Fruit fly (Drosophila melanogaster) whole organism, embryonic: Measurements from ENCODE around the gene Cad88C.

Experiments used
- Blimp-1 ChIP-seq: fragments of 200-800 bp; sonication (Bioruptor generic); optimal IDR thresholded peaks from 3 replicates; lab custom pipeline; 2018; ENCODE audit warnings: missing biosample characterization, missing genetic modification characterization, mild to moderate bottlenecking, moderate library complexity, missing genetic modification reagents
- CG10267 ChIP-seq: fragments of 200-800 bp; sonication (Bioruptor generic); optimal IDR thresholded peaks from 2 replicates; lab custom pipeline; 2018; ENCODE audit warnings: missing biosample characterization, mild to moderate bottlenecking, missing genetic modification characterization, moderate library complexity
- CG10431 ChIP-seq: fragments of 200-800 bp; sonication (Bioruptor generic); optimal IDR thresholded peaks from 3 replicates; lab custom pipeline; 2018; ENCODE audit warnings: missing biosample characterization, mild to moderate bottlenecking, missing genetic modification characterization
- CG10979 ChIP-seq: fragments of 200-800 bp; sonication (Bioruptor generic); optimal IDR thresholded peaks from 2 replicates; lab custom pipeline; 2018; ENCODE audit warnings: missing biosample characterization, mild to moderate bottlenecking, missing genetic modification characterization, moderate library complexity
- CG11695 ChIP-seq: fragments of 200-800 bp; sonication (Bioruptor generic); IDR thresholded peaks from 3 replicates; pipeline ENCODE4 v1.3.6; 2022; ENCODE audit warnings: missing biosample characterization, missing genetic modification characterization
- CG12219 ChIP-seq: fragments of 200-800 bp; sonication (Bioruptor generic); optimal IDR thresholded peaks from 3 replicates; lab custom pipeline; 2018; ENCODE audit warnings: missing biosample characterization, mild to moderate bottlenecking, missing genetic modification characterization
- CG12236 ChIP-seq: fragments of 200-800 bp; sonication (Bioruptor generic); optimal IDR thresholded peaks from 2 replicates; lab custom pipeline; 2016; ENCODE audit warnings: missing biosample characterization, missing genetic modification characterization
- CG12299 ChIP-seq: fragments of 200-800 bp; sonication (Bioruptor generic); optimal IDR thresholded peaks from 2 replicates; lab custom pipeline; 2018; ENCODE audit warnings: missing biosample characterization, mild to moderate bottlenecking, missing genetic modification characterization
- CG13123 ChIP-seq: fragments of 200-800 bp; sonication (Bioruptor generic); optimal IDR thresholded peaks from 2 replicates; lab custom pipeline; 2016; ENCODE audit warnings: missing biosample characterization, missing genetic modification characterization
- CG14667 ChIP-seq: fragments of 200-800 bp; sonication (Bioruptor generic); IDR thresholded peaks from 2 replicates; pipeline ENCODE4 v1.3.6; 2022; ENCODE audit warnings: missing biosample characterization, missing genetic modification characterization
- CG1529 ChIP-seq: fragments of 200-800 bp; sonication (Bioruptor generic); optimal IDR thresholded peaks from 3 replicates; lab custom pipeline; 2018; ENCODE audit warnings: missing biosample characterization, missing genetic modification characterization
- CG2116 ChIP-seq: fragments of 200-800 bp; sonication (Bioruptor generic); optimal IDR thresholded peaks from 3 replicates; lab custom pipeline; 2018; ENCODE audit warnings: missing biosample characterization, mild to moderate bottlenecking, missing genetic modification characterization
- CG32772 ChIP-seq: fragments of 200-800 bp; sonication (Bioruptor generic); IDR thresholded peaks from 2 replicates; pipeline ENCODE4 v1.3.6; 2022; ENCODE audit warnings: missing biosample characterization, missing genetic modification characterization
- CG3407 ChIP-seq: fragments of 200-800 bp; sonication (Bioruptor generic); optimal IDR thresholded peaks from 2 replicates; lab custom pipeline; 2018; ENCODE audit warnings: missing biosample characterization, mild to moderate bottlenecking, missing genetic modification characterization
- CG34376 ChIP-seq: fragments of 200-800 bp; sonication (Bioruptor generic); optimal IDR thresholded peaks from 2 replicates; lab custom pipeline; 2018; ENCODE audit warnings: missing biosample characterization, mild to moderate bottlenecking, missing genetic modification characterization
- CG3838 ChIP-seq: fragments of 200-800 bp; sonication (Bioruptor generic); optimal IDR thresholded peaks from 3 replicates; lab custom pipeline; 2016; ENCODE audit warnings: missing biosample characterization, missing genetic modification characterization
- CG4328 ChIP-seq: fragments of 200-800 bp; sonication (Bioruptor generic); optimal IDR thresholded peaks from 3 replicates; lab custom pipeline; 2017; ENCODE audit warnings: missing biosample characterization, missing genetic modification reagents, missing genetic modification characterization
- CG4360 ChIP-seq: fragments of 200-800 bp; sonication (Bioruptor generic); IDR thresholded peaks from 2 replicates; pipeline ENCODE4 v1.3.6; 2022; ENCODE audit warnings: missing biosample characterization, missing genetic modification characterization
- CG4854 ChIP-seq: fragments of 200-800 bp; sonication (Bioruptor generic); optimal IDR thresholded peaks from 2 replicates; lab custom pipeline; 2016; ENCODE audit warnings: missing biosample characterization, missing genetic modification characterization, inconsistent platforms
- CG7786 ChIP-seq: fragments of 200-800 bp; sonication (Bioruptor generic); optimal IDR thresholded peaks from 2 replicates; lab custom pipeline; 2016; ENCODE audit warnings: missing biosample characterization, missing genetic modification characterization
- CG8924 ChIP-seq: fragments of 200-800 bp; optimal IDR thresholded peaks from 3 replicates; lab custom pipeline; 2019; ENCODE audit warnings: missing biosample characterization, mild to moderate bottlenecking, missing genetic modification characterization, moderate library complexity
- CG9437 ChIP-seq: fragments of 200-800 bp; sonication (Bioruptor generic); optimal IDR thresholded peaks from 2 replicates; lab custom pipeline; 2018; ENCODE audit warnings: missing biosample characterization, mild to moderate bottlenecking, missing genetic modification characterization
- D19A ChIP-seq: fragments of 200-800 bp; optimal IDR thresholded peaks from 3 replicates; lab custom pipeline; 2019; ENCODE audit warnings: missing biosample characterization, mild to moderate bottlenecking, missing genetic modification characterization, moderate library complexity
- Dref ChIP-seq: fragments of 200-800 bp; sonication (Bioruptor generic); IDR thresholded peaks from 2 replicates; pipeline ENCODE4 v1.3.6; 2022; ENCODE audit warnings: missing biosample characterization, missing genetic modification characterization
- Gug ChIP-seq: fragments of 200-800 bp; sonication (Bioruptor generic); IDR thresholded peaks from 4 replicates; pipeline ENCODE4 v1.3.6; 2022; ENCODE audit warnings: missing biosample characterization, missing genetic modification characterization
- HLH3B ChIP-seq: fragments of 200-800 bp; sonication (Bioruptor generic); IDR thresholded peaks from 2 replicates; pipeline ENCODE4 v1.3.6; 2022; ENCODE audit warnings: missing biosample characterization, missing genetic modification characterization
- HmgD ChIP-seq: fragments of 200-800 bp; sonication (Bioruptor generic); optimal IDR thresholded peaks from 3 replicates; lab custom pipeline; 2016; ENCODE audit warnings: missing biosample characterization, missing genetic modification characterization
- HmgZ ChIP-seq: fragments of 200-800 bp; sonication (Bioruptor generic); optimal IDR thresholded peaks from 2 replicates; lab custom pipeline; 2018; ENCODE audit warnings: missing biosample characterization, mild to moderate bottlenecking, missing genetic modification characterization
- Hr3 ChIP-seq: fragments of 200-800 bp; sonication (Bioruptor generic); optimal IDR thresholded peaks from 3 replicates; lab custom pipeline; 2016; ENCODE audit warnings: missing biosample characterization, missing genetic modification characterization
- Med ChIP-seq: fragments of 200-800 bp; sonication (Bioruptor generic); peaks from one replicate; lab custom pipeline; 2016; ENCODE audit warnings: missing biosample characterization, missing genetic modification characterization, mild to moderate bottlenecking, inconsistent platforms, moderate library complexity
- NK7.1 ChIP-seq: fragments of 200-800 bp; sonication (Bioruptor generic); optimal IDR thresholded peaks from 3 replicates; lab custom pipeline; 2016; ENCODE audit warnings: missing biosample characterization, missing genetic modification characterization
- Nf-YB ChIP-seq: fragments of 200-800 bp; sonication (Bioruptor generic); optimal IDR thresholded peaks from 3 replicates; lab custom pipeline; 2019; ENCODE audit warnings: missing biosample characterization, mild to moderate bottlenecking, missing genetic modification characterization, moderate library complexity
- ara ChIP-seq: fragments of 200-800 bp; sonication (Bioruptor generic); IDR thresholded peaks from 2 replicates; pipeline ENCODE4 v1.3.6; 2022; ENCODE audit warnings: missing biosample characterization, missing genetic modification characterization
- ci ChIP-seq: fragments of 200-800 bp; sonication (Bioruptor generic); IDR thresholded peaks from 3 replicates; pipeline ENCODE4 v1.3.6; 2022; ENCODE audit warnings: missing biosample characterization, missing genetic modification characterization
- dimm ChIP-seq: fragments of 200-800 bp; sonication (Bioruptor generic); IDR thresholded peaks from 2 replicates; pipeline ENCODE4 v1.3.6; 2022; ENCODE audit warnings: missing biosample characterization, missing genetic modification characterization
- dmrt11E ChIP-seq: fragments of 200-800 bp; sonication (Bioruptor generic); optimal IDR thresholded peaks from 3 replicates; lab custom pipeline; 2018; ENCODE audit warnings: missing biosample characterization, mild to moderate bottlenecking, missing genetic modification characterization, moderate library complexity
- eyg ChIP-seq: fragments of 200-800 bp; sonication (Bioruptor generic); optimal IDR thresholded peaks from 3 replicates; lab custom pipeline; 2016; ENCODE audit warnings: missing biosample characterization, missing genetic modification characterization
- gsb ChIP-seq: fragments of 200-800 bp; sonication (Bioruptor generic); IDR thresholded peaks from 2 replicates; pipeline ENCODE4 v1.3.6; 2022; ENCODE audit warnings: missing biosample characterization, missing genetic modification characterization
- lmd ChIP-seq: fragments of 200-800 bp; sonication (Bioruptor generic); IDR thresholded peaks from 2 replicates; pipeline ENCODE4 v1.3.6; 2022; ENCODE audit warnings: missing biosample characterization, missing genetic modification characterization
- nau ChIP-seq: fragments of 200-800 bp; sonication (Bioruptor generic); optimal IDR thresholded peaks from 3 replicates; lab custom pipeline; 2017; ENCODE audit warnings: missing biosample characterization, mild to moderate bottlenecking, missing genetic modification characterization, missing genetic modification reagents
- nerfin-2 ChIP-seq: fragments of 200-800 bp; sonication (Bioruptor generic); IDR thresholded peaks from 2 replicates; pipeline ENCODE4 v1.3.6; 2022; ENCODE audit warnings: missing biosample characterization, missing genetic modification characterization; ENCODE audit not compliant: partially characterized antibody
- p53 ChIP-seq: fragments of 200-800 bp; sonication (Bioruptor generic); optimal IDR thresholded peaks from 2 replicates; lab custom pipeline; 2016; ENCODE audit warnings: missing biosample characterization, missing genetic modification characterization
- peb ChIP-seq: fragments of 200-800 bp; sonication (Bioruptor generic); IDR thresholded peaks from 2 replicates; pipeline ENCODE4 v1.3.6; 2022; ENCODE audit warnings: missing biosample characterization, missing genetic modification characterization
- row ChIP-seq: fragments of 200-800 bp; sonication (Bioruptor generic); IDR thresholded peaks from 3 replicates; pipeline ENCODE4 v1.3.6; 2022; ENCODE audit warnings: missing biosample characterization, missing genetic modification characterization
- sisA ChIP-seq: fragments of 200-800 bp; sonication (Bioruptor generic); IDR thresholded peaks from 2 replicates; pipeline ENCODE4 v1.3.6; 2022; ENCODE audit warnings: missing biosample characterization, missing genetic modification characterization
- tin ChIP-seq: fragments of 200-800 bp; sonication (Bioruptor generic); optimal IDR thresholded peaks from 3 replicates; lab custom pipeline; 2016; ENCODE audit warnings: missing biosample characterization, missing genetic modification characterization
- unpg ChIP-seq: fragments of 200-800 bp; sonication (Bioruptor generic); optimal IDR thresholded peaks from 3 replicates; lab custom pipeline; 2018; ENCODE audit warnings: missing biosample characterization, mild to moderate bottlenecking, missing genetic modification characterization, moderate library complexity
- z ChIP-seq: fragments of 200-800 bp; sonication (Bioruptor generic); IDR thresholded peaks from 3 replicates; pipeline ENCODE4 v1.3.6; 2022; ENCODE audit warnings: missing biosample characterization, missing genetic modification characterization

Gene Cad88C

dm6 chr3R:14625215-14626156 lies 4.8 kb upstream of the Cad88C start, which contains the start of the genes put and His4r (continued):
- TF ChIP-seq CG12299 (peak; percentile 36), CG9437 (peak; percentile 36), eyg (GFP tag; lab: Kevin White, UChicago) (no peak), CG12219 (GFP tag; lab: Kevin White, UChicago) (no peak), unpg (GFP tag; lab: Kevin White, UChicago) (peak; percentile 36), ara (GFP tag; lab: Robert Waterston, UW) (no peak), p53 (GFP tag; lab: Kevin White, UChicago) (no peak), CG3838 (GFP tag; lab: Kevin White, UChicago) (no peak), nau (GFP tag; lab: Kevin White, UChicago) (no peak), CG4854 (GFP tag; lab: Kevin White, UChicago) (no peak), CG7786 (GFP tag; lab: Kevin White, UChicago) (peak; percentile 18), CG4328 (no peak), CG13123 (GFP tag; lab: Kevin White, UChicago) (no peak), CG10267 (peak; percentile 58), CG32772 (GFP tag; lab: Robert Waterston, UW) (no peak), NK7.1 (no peak), ci (GFP tag; lab: Robert Waterston, UW) (peak; percentile 46; the same call in 1 of the 3 replicates), gsb (GFP tag; lab: Robert Waterston, UW) (no peak), peb (GFP tag; lab: Robert Waterston, UW) (no peak), dmrt11E (no peak), CG11695 (GFP tag; lab: Robert Waterston, UW) (no peak)

- TF ChIP-seq Hr3 (GFP tag; lab: Kevin White, UChicago) = no peak
- peak; percentile 49 for TF ChIP-seq CG4360 (GFP tag; lab: Robert Waterston, UW)
- 0 out of 3 replicates have a peak, but pooled peaks have one; percentile 21 for TF ChIP-seq z (GFP tag; lab: Robert Waterston, UW)
Observed at dm6 chr3R:14626781-14627180, 3.5 kb upstream of the Cad88C start.

- peak; percentile 17 for TF ChIP-seq Blimp-1 (GFP tag; lab: Kevin White, UChicago)
- no peak for TF ChIP-seq CG1529 (GFP tag; lab: Kevin White, UChicago)
- no peak for TF ChIP-seq HLH3B
- no peak for TF ChIP-seq lmd (GFP tag; lab: Robert Waterston, UW)
- TF ChIP-seq Med (GFP tag; lab: Kevin White, UChicago) = peak; percentile 52
- no peak for TF ChIP-seq tin (GFP tag; lab: Kevin White, UChicago)
- TF ChIP-seq dimm (GFP tag; lab: Robert Waterston, UW) = no peak
- no peak for TF ChIP-seq CG12236 (GFP tag; lab: Kevin White, UChicago)
- TF ChIP-seq HmgD (GFP tag; lab: Kevin White, UChicago) = no peak
- TF ChIP-seq dmrt11E = peak; percentile 26
- TF ChIP-seq Dref (GFP tag; lab: Robert Waterston, UW) = no peak
- no peak for TF ChIP-seq CG2116 (GFP tag; lab: Kevin White, UChicago)
- no peak for TF ChIP-seq CG14667 (GFP tag; lab: Robert Waterston, UW)
- TF ChIP-seq Gug (GFP tag; lab: Robert Waterston, UW) = no peak
- no peak for TF ChIP-seq Nf-YB (GFP tag; lab: Kevin White, UChicago)
- TF ChIP-seq CG10431 = no peak
- no peak for TF ChIP-seq CG8924
- TF ChIP-seq HmgZ (tag; lab: Kevin White, UChicago) = no peak
- no peak for TF ChIP-seq sisA
- TF ChIP-seq CG34376 (GFP tag; lab: Kevin White, UChicago) = no peak
- no peak for TF ChIP-seq row (GFP tag; lab: Robert Waterston, UW)
- TF ChIP-seq D19A (tag; lab: Kevin White, UChicago) = peak; percentile 10
- no peak for TF ChIP-seq CG32772 (GFP tag; lab: Robert Waterston, UW)
- peak; percentile 20 for TF ChIP-seq CG10979 (tag; lab: Kevin White, UChicago)
- no peak for TF ChIP-seq nerfin-2 (GFP tag; lab: Robert Waterston, UW)
- no peak for TF ChIP-seq CG3407 (GFP tag; lab: Kevin White, UChicago)
Observed at dm6 chr3R:14631911-14632310, 1.6 kb downstream of the Cad88C start.
